Worm (Caenorhabditis elegans) whole organism, young adult: ENCODE results near the gene cpar-1.
A peak's percentile ranks its signal among the peaks of the same experiment; 100 is the strongest.
"Not testable (repeated sequence)": the region's sequence is repeated elsewhere in the genome, so short reads cannot be mapped to it uniquely, and the experiment has no call there.

ENCODE experiments used
- B0019.2 ChIP-seq: fragments of 200-800 bp; sonication (Bioruptor generic); conservative IDR thresholded peaks from 2 replicates; pipeline ENCODE4 v1.3.6; 2022; ENCODE audit warnings: missing genetic modification reagents, missing genetic modification characterization, missing compliant biosample characterization
- C17E4.6 ChIP-seq: fragments of 200-800 bp; sonication (Bioruptor generic); IDR thresholded peaks from 2 replicates; pipeline ENCODE4 v1.3.6; 2022; ENCODE audit warnings: missing genetic modification reagents, missing genetic modification characterization, missing compliant biosample characterization
- D2030.7 ChIP-seq: fragments of 200-800 bp; sonication (Bioruptor generic); IDR thresholded peaks from 2 replicates; pipeline ENCODE4 v1.3.6; 2022; ENCODE audit warnings: missing genetic modification reagents, missing genetic modification characterization, missing compliant biosample characterization
- F33H1.4 ChIP-seq: fragments of 200-800 bp; sonication (Bioruptor generic); IDR thresholded peaks from 2 replicates; pipeline ENCODE4 v1.3.6; 2022; ENCODE audit warnings: missing genetic modification reagents, missing genetic modification characterization, missing compliant biosample characterization
- F37B4.10 ChIP-seq: fragments of 200-800 bp; sonication (Bioruptor generic); IDR thresholded peaks from 2 replicates; pipeline ENCODE4 v1.3.6; 2022; ENCODE audit warnings: missing genetic modification characterization, missing compliant biosample characterization
- F49E8.2 ChIP-seq: sonication (generic microtip); optimal IDR thresholded peaks from 3 replicates; lab custom pipeline; 2017; ENCODE audit warnings: missing genetic modification characterization, mild to moderate bottlenecking, missing compliant biosample characterization, antibody characterized with exemption, moderate library complexity; ENCODE audit not compliant: insufficient read depth
- Y53F4B.3 ChIP-seq: fragments of 200-800 bp; sonication (Bioruptor generic); IDR thresholded peaks from 2 replicates; pipeline ENCODE4 v1.3.6; 2022; ENCODE audit warnings: missing genetic modification reagents, missing genetic modification characterization, missing compliant biosample characterization
- Y67H2A.10 ChIP-seq: fragments of 200-800 bp; sonication (Bioruptor generic); conservative IDR thresholded peaks from 2 replicates; pipeline ENCODE4 v1.3.6; 2022; ENCODE audit warnings: missing genetic modification reagents, missing genetic modification characterization, missing compliant biosample characterization
- Y79H2A.3 ChIP-seq: fragments of 200-800 bp; sonication (Bioruptor generic); conservative IDR thresholded peaks from 2 replicates; pipeline ENCODE4 v1.3.6; 2022; ENCODE audit warnings: missing genetic modification reagents, missing genetic modification characterization, missing compliant biosample characterization
- Y95B8A.8 ChIP-seq: fragments of 200-800 bp; sonication (Bioruptor generic); IDR thresholded peaks from 2 replicates; pipeline ENCODE4 v1.3.6; 2022; ENCODE audit warnings: missing genetic modification reagents, missing genetic modification characterization, missing compliant biosample characterization
- aptf-2 ChIP-seq: fragments of 200-800 bp; sonication (Bioruptor generic); conservative IDR thresholded peaks from 2 replicates; pipeline ENCODE4 v1.3.6; 2022; ENCODE audit warnings: missing genetic modification reagents, missing genetic modification characterization, missing compliant biosample characterization
- aptf-3 ChIP-seq: fragments of 200-800 bp; sonication (Bioruptor generic); IDR thresholded peaks from 2 replicates; pipeline ENCODE4 v1.3.6; 2022; ENCODE audit warnings: missing genetic modification characterization, missing compliant biosample characterization
- attf-3 ChIP-seq: fragments of 200-800 bp; sonication (Bioruptor generic); conservative IDR thresholded peaks from 2 replicates; pipeline ENCODE4 v1.3.6; 2022; ENCODE audit warnings: missing genetic modification reagents, missing genetic modification characterization, missing compliant biosample characterization
- attf-6 ChIP-seq: fragments of 200-800 bp; sonication (Bioruptor generic); IDR thresholded peaks from 2 replicates; pipeline ENCODE4 v1.3.6; 2022; ENCODE audit warnings: missing genetic modification reagents, missing genetic modification characterization, missing compliant biosample characterization
- bed-2 ChIP-seq: fragments of 200-800 bp; sonication (Bioruptor generic); IDR thresholded peaks from 2 replicates; pipeline ENCODE4 v1.3.6; 2022; ENCODE audit warnings: missing genetic modification reagents, missing genetic modification characterization, missing compliant biosample characterization
- cebp-1 ChIP-seq, 2 experiments: fragments of 200-800 bp in 1 of 2; sonication (Bioruptor generic) in 1 of 2; sonication (generic microtip) in 1 of 2; IDR thresholded peaks in 1 of 2; optimal IDR thresholded peaks in 1 of 2; 2 replicates each; pipeline versions ENCODE4 v1.3.6 to Lab custom; 2017 to 2022; ENCODE audit warnings: missing compliant biosample characterization in 2 of 2, missing genetic modification characterization in 2 of 2, mild to moderate bottlenecking in 1 of 2, missing genetic modification reagents in 1 of 2, moderate library complexity in 1 of 2
- ceh-100 ChIP-seq: fragments of 200-800 bp; sonication (Bioruptor generic); IDR thresholded peaks from 2 replicates; pipeline ENCODE4 v1.3.6; 2022; ENCODE audit warnings: missing genetic modification reagents, missing genetic modification characterization, missing compliant biosample characterization
- ceh-91 ChIP-seq: fragments of 200-800 bp; sonication (Bioruptor generic); IDR thresholded peaks from 2 replicates; pipeline ENCODE4 v1.3.6; 2022; ENCODE audit warnings: missing genetic modification reagents, missing genetic modification characterization, missing compliant biosample characterization
- dox-1 ChIP-seq: fragments of 200-800 bp; sonication (Bioruptor generic); IDR thresholded peaks from 2 replicates; pipeline ENCODE4 v1.3.6; 2022; ENCODE audit warnings: missing genetic modification reagents, missing genetic modification characterization, missing compliant biosample characterization
- efl-1 ChIP-seq: fragments of 150-350 bp; optimal IDR thresholded peaks from 2 replicates; lab custom pipeline; 2014; ENCODE audit warnings: missing biosample characterization, missing genetic modification reagents, missing genetic modification characterization
- egl-44 ChIP-seq: fragments of 200-800 bp; sonication (Bioruptor generic); IDR thresholded peaks from 2 replicates; pipeline ENCODE4 v1.3.6; 2022; ENCODE audit warnings: missing genetic modification reagents, missing genetic modification characterization, missing compliant biosample characterization
- hmg-1.2 ChIP-seq: fragments of 200-800 bp; sonication (Bioruptor generic); IDR thresholded peaks from 2 replicates; pipeline ENCODE4 v1.3.6; 2022; ENCODE audit warnings: missing genetic modification reagents, missing genetic modification characterization, missing compliant biosample characterization
- hsf-1 ChIP-seq: fragments of 200-800 bp; sonication (Bioruptor generic); IDR thresholded peaks from 2 replicates; pipeline ENCODE4 v1.3.6; 2022; ENCODE audit warnings: missing genetic modification reagents, missing genetic modification characterization, missing compliant biosample characterization
- let-526 ChIP-seq: fragments of 200-800 bp; sonication (Bioruptor generic); IDR thresholded peaks from 2 replicates; pipeline ENCODE4 v1.3.6; 2022; ENCODE audit warnings: missing genetic modification reagents, missing genetic modification characterization, missing compliant biosample characterization
- lin-26 ChIP-seq: fragments of 200-800 bp; sonication (Bioruptor generic); IDR thresholded peaks from 2 replicates; pipeline ENCODE4 v1.3.6; 2022; ENCODE audit warnings: missing genetic modification reagents, missing genetic modification characterization, missing compliant biosample characterization
- lin-54 ChIP-seq: fragments of 200-800 bp; sonication (Bioruptor generic); optimal IDR thresholded peaks from 2 replicates; lab custom pipeline; 2018; ENCODE audit warnings: mild to moderate bottlenecking, missing genetic modification characterization, missing compliant biosample characterization
- lir-1 ChIP-seq: fragments of 200-800 bp; sonication (Bioruptor generic); conservative IDR thresholded peaks from 2 replicates; pipeline ENCODE4 v1.3.6; 2022; ENCODE audit warnings: missing genetic modification reagents, missing genetic modification characterization, missing compliant biosample characterization
- lsl-1 ChIP-seq: fragments of 200-800 bp; sonication (Bioruptor generic); optimal IDR thresholded peaks from 2 replicates; lab custom pipeline; 2018; ENCODE audit warnings: mild to moderate bottlenecking, missing genetic modification characterization, moderate library complexity, missing compliant biosample characterization
- madf-6 ChIP-seq: fragments of 200-800 bp; sonication (Bioruptor generic); IDR thresholded peaks from 2 replicates; pipeline ENCODE4 v1.3.6; 2022; ENCODE audit warnings: missing genetic modification reagents, missing genetic modification characterization, missing compliant biosample characterization
- madf-8 ChIP-seq: fragments of 200-800 bp; sonication (Bioruptor generic); conservative IDR thresholded peaks from 2 replicates; pipeline ENCODE4 v1.3.6; 2022; ENCODE audit warnings: missing genetic modification reagents, missing genetic modification characterization, missing compliant biosample characterization
- mcd-1 ChIP-seq: fragments of 200-800 bp; sonication (Bioruptor generic); IDR thresholded peaks from 2 replicates; pipeline ENCODE4 v1.3.6; 2022; ENCODE audit warnings: missing genetic modification reagents, missing genetic modification characterization, missing compliant biosample characterization
- pbrm-1 ChIP-seq: fragments of 200-800 bp; sonication (Bioruptor generic); IDR thresholded peaks from 2 replicates; pipeline ENCODE4 v1.3.6; 2022; ENCODE audit warnings: missing genetic modification reagents, missing genetic modification characterization, missing compliant biosample characterization
- rcor-1 ChIP-seq: fragments of 200-800 bp; sonication (Bioruptor generic); IDR thresholded peaks from 2 replicates; pipeline ENCODE4 v1.3.6; 2022; ENCODE audit warnings: missing genetic modification reagents, missing genetic modification characterization, missing compliant biosample characterization
- rpc-1 ChIP-seq, 2 experiments: fragments of 150-350 bp in 1 of 2; sonication (generic microtip) in 1 of 2; optimal IDR thresholded peaks; 2 replicates each; lab custom pipeline; 2014 to 2018; ENCODE audit warnings: missing biosample characterization in 1 of 2, missing genetic modification characterization in 1 of 2, missing genetic modification reagents in 1 of 2, missing genotype in 1 of 2
- snpc-1.1 ChIP-seq: sonication (generic microtip); optimal IDR thresholded peaks from 2 replicates; lab custom pipeline; 2017; ENCODE audit warnings: missing genetic modification characterization, mild to moderate bottlenecking, missing compliant biosample characterization, antibody characterized with exemption, moderate library complexity, missing genotype, missing genetic modification reagents; ENCODE audit not compliant: insufficient read depth
- snpc-3.4 ChIP-seq: sonication (generic microtip); optimal IDR thresholded peaks from 2 replicates; lab custom pipeline; 2017; ENCODE audit warnings: missing genetic modification characterization, mild to moderate bottlenecking, missing compliant biosample characterization, antibody characterized with exemption, moderate library complexity, missing genotype, missing genetic modification reagents
- snpc-4 ChIP-seq, 5 experiments: fragments of 150-350 bp in 1 of 5; sonication (generic microtip) in 4 of 5; optimal IDR thresholded peaks; 2 replicates each; lab custom pipeline; 2014 to 2018; ENCODE audit warnings: missing genetic modification characterization in 5 of 5, missing biosample characterization in 3 of 5, antibody characterized with exemption in 2 of 5, mild to moderate bottlenecking in 2 of 5, missing compliant biosample characterization in 2 of 5, missing genotype in 2 of 5, moderate library complexity in 2 of 5, missing genetic modification reagents in 1 of 5
- tbp1 ChIP-seq: fragments of 200-800 bp; sonication (Bioruptor generic); optimal IDR thresholded peaks from 2 replicates; lab custom pipeline; 2018; ENCODE audit warnings: mild to moderate bottlenecking, missing genetic modification characterization, missing compliant biosample characterization
- tlf-1 ChIP-seq: fragments of 200-800 bp; sonication (Bioruptor generic); optimal IDR thresholded peaks from 2 replicates; lab custom pipeline; 2018; ENCODE audit warnings: mild to moderate bottlenecking, missing genetic modification characterization, missing compliant biosample characterization
- unc-130 ChIP-seq: sonication (generic microtip); optimal IDR thresholded peaks from 2 replicates; lab custom pipeline; 2016; ENCODE audit warnings: missing genetic modification reagents, missing genetic modification characterization, missing compliant biosample characterization
- xnd-1 ChIP-seq: sonication (generic microtip); optimal IDR thresholded peaks from 2 replicates; lab custom pipeline; 2016; ENCODE audit warnings: missing genotype, missing genetic modification reagents, missing genetic modification characterization, missing compliant biosample characterization
- zfh-2 ChIP-seq: fragments of 200-800 bp; sonication (Bioruptor generic); conservative IDR thresholded peaks from 2 replicates; pipeline ENCODE4 v1.3.6; 2022; ENCODE audit warnings: missing genetic modification reagents, missing genetic modification characterization, missing compliant biosample characterization
- ztf-18 ChIP-seq: sonication (generic microtip); optimal IDR thresholded peaks from 2 replicates; lab custom pipeline; 2016; ENCODE audit warnings: missing genotype, mild to moderate bottlenecking, missing genetic modification characterization, missing compliant biosample characterization
- ztf-25 ChIP-seq: fragments of 200-800 bp; sonication (Bioruptor generic); IDR thresholded peaks from 2 replicates; pipeline ENCODE4 v1.3.6; 2022; ENCODE audit warnings: missing genetic modification reagents, missing genetic modification characterization, missing compliant biosample characterization
- ztf-28 ChIP-seq: fragments of 200-800 bp; sonication (Bioruptor generic); IDR thresholded peaks from 2 replicates; pipeline ENCODE4 v1.3.6; 2022; ENCODE audit warnings: missing genetic modification reagents, missing genetic modification characterization, missing compliant biosample characterization

The cpar-1 gene

ce11 chrIII:9408304-9408703, 25.6 kb upstream of the cpar-1 start:
- peak; percentile 85 for TF ChIP-seq Y79H2A.3
- TF ChIP-seq efl-1 (GFP tag; lab: Kevin White, UChicago): peak; percentile 53
- peak; percentile 97 for TF ChIP-seq mcd-1 (GFP tag; lab: Robert Waterston, UW)
- peak; percentile 82 for TF ChIP-seq attf-6 (GFP tag; lab: Robert Waterston, UW)
- TF ChIP-seq dox-1 (GFP tag; lab: Robert Waterston, UW): peak; percentile 95
- TF ChIP-seq attf-3: peak; percentile 87
- TF ChIP-seq rpc-1 (optimal IDR thresholded peaks at IDR 0.05; lab: Kevin White, UChicago); cebp-1 (tag; optimal IDR thresholded peaks at IDR 0.05; lab: Kevin White, UChicago): not testable (repeated sequence)
- peak; percentile 13 for TF ChIP-seq rpc-1 (tag; optimal IDR thresholded peaks at IDR 0.05; lab: Kevin White, UChicago)
- TF ChIP-seq C17E4.6 (GFP tag; lab: Robert Waterston, UW): peak; percentile 89
- TF ChIP-seq B0019.2 (GFP tag; lab: Robert Waterston, UW): peak; percentile 97
- TF ChIP-seq bed-2 (GFP tag; lab: Robert Waterston, UW): peak; percentile 90
- TF ChIP-seq madf-6 (GFP tag; lab: Robert Waterston, UW): peak; percentile 92
- TF ChIP-seq egl-44 (GFP tag; lab: Robert Waterston, UW): peak; percentile 40; the same call in 1 of the 2 replicates
- peak; percentile 38; the same call in 1 of the 2 replicates for TF ChIP-seq let-526 (GFP tag; lab: Robert Waterston, UW)
- peak; percentile 74 for TF ChIP-seq cebp-1 (GFP tag; IDR thresholded peaks at IDR 0.05; lab: Robert Waterston, UW)
- peak; percentile 52 for TF ChIP-seq tlf-1 (GFP tag; lab: Kevin White, UChicago)
- peak; percentile 90 for TF ChIP-seq aptf-2
- peak; percentile 90 for TF ChIP-seq snpc-4 (GFP tag; optimal IDR thresholded peaks at IDR 0.05; lab: Kevin White, UChicago)
- TF ChIP-seq snpc-4 (tag; optimal IDR thresholded peaks at IDR 0.05; lab: Kevin White, UChicago): peak; percentile 89 to 98 (median 94)
- peak; percentile 99 for TF ChIP-seq D2030.7 (GFP tag; lab: Robert Waterston, UW)
- peak; percentile 74 for TF ChIP-seq lsl-1 (GFP tag; lab: Kevin White, UChicago)
- peak; percentile 90 for TF ChIP-seq rcor-1 (GFP tag; lab: Robert Waterston, UW)
- TF ChIP-seq hmg-1.2 (GFP tag; lab: Robert Waterston, UW): peak; percentile 94
- peak; percentile 84 for TF ChIP-seq hsf-1 (GFP tag; lab: Robert Waterston, UW)
- TF ChIP-seq ceh-91: peak; percentile 97
- TF ChIP-seq ztf-28: peak; percentile 98
- peak; percentile 73 for TF ChIP-seq ztf-18 (tag; lab: Kevin White, UChicago)
- TF ChIP-seq madf-8 (GFP tag; lab: Robert Waterston, UW): peak; percentile 89
- TF ChIP-seq F37B4.10 (GFP tag; lab: Robert Waterston, UW): 0 out of 2 replicates have a peak, but pooled peaks have one; percentile 62
- TF ChIP-seq F49E8.2 (tag; lab: Kevin White, UChicago): peak; percentile 32
- peak; percentile 67; the same call in 1 of the 2 replicates for TF ChIP-seq lir-1 (GFP tag; lab: Robert Waterston, UW)
- TF ChIP-seq pbrm-1 (GFP tag; lab: Robert Waterston, UW): peak; percentile 98
- peak; percentile 77 for TF ChIP-seq tbp1 (GFP tag; lab: Kevin White, UChicago)
- peak; percentile 55 for TF ChIP-seq lin-54 (GFP tag; lab: Kevin White, UChicago)
- peak; percentile 95 for TF ChIP-seq lin-26
- TF ChIP-seq Y53F4B.3 (GFP tag; lab: Robert Waterston, UW): peak; percentile 91
- peak; percentile 50 for TF ChIP-seq unc-130 (GFP tag; lab: Kevin White, UChicago)
- peak; percentile 44 for TF ChIP-seq xnd-1 (tag; lab: Kevin White, UChicago)
- peak; percentile 84 for TF ChIP-seq snpc-3.4 (tag; lab: Kevin White, UChicago)
- TF ChIP-seq snpc-1.1 (tag; lab: Kevin White, UChicago): peak; percentile 91
- peak; percentile 80 for TF ChIP-seq F33H1.4 (GFP tag; lab: Robert Waterston, UW)
- TF ChIP-seq zfh-2 (GFP tag; lab: Robert Waterston, UW): 0 out of 2 replicates have a peak, but pooled peaks have one; percentile 11
- TF ChIP-seq ztf-25: peak; percentile 98
- peak; percentile 78 for TF ChIP-seq Y67H2A.10
- peak; percentile 60; the same call in 1 of the 2 replicates for TF ChIP-seq aptf-3 (GFP tag; lab: Robert Waterston, UW)
- TF ChIP-seq Y95B8A.8 (GFP tag; lab: Robert Waterston, UW): peak; percentile 95
- peak; percentile 97 for TF ChIP-seq ceh-100 (GFP tag; lab: Robert Waterston, UW)
